Worm (Caenorhabditis elegans): Measurements from ENCODE around the gene T23B12.5.

DNA sequence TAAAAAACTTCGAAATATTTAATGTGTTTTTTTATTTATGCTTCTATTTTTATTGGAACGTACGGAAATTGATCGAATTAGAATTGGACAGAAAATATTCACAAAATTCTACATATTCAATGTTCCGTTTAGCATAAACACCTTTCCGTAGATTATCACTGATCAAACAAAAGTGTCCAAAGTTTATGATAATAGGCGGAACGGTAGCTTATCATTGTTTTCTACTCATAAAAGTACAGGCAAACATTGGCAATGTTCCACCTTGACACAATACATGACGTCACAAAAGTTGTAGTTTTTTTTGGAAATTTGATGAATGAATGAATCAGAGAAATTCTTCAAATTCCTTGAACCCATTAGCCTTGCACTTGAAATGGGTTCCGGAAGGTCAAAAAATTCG is 43.9 kb downstream of the T23B12.5 start:
- TF ChIP-seq nhr-237 (tag; optimal IDR thresholded peaks at IDR 0.05): no peak
- no peak for TF ChIP-seq ceh-28 (tag; optimal IDR thresholded peaks at IDR 0.05)
